Worm (Caenorhabditis elegans): ENCODE measurements around the gene T04B8.1.
A peak's percentile ranks its signal among the peaks of the same experiment; 100 is the strongest.

Gene T04B8.1

DNA sequence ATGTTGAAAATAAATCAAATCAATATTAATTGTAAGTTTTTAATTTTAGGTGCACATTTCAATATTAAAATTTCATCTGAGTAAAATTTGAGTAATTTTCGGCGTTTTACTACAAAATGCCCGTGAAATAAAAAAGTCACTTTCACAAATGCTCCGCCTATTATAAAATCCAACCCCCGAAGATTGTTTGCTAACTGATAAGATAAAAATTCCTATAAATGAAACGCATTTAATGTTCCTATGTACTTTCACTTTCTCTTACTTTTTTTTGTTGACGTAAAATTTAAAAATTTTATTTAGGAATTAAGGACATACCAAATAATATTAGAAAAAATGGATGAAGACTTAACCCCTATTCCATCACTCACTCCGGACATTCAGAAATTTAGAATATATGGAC, 24.3 kb downstream of the T04B8.1 start, which contains the start of gene sdz-24:
Gene sdz-24 (plus strand): TSS at position 301 of the 400 bp plus-strand sequence.
- TF ChIP-seq C16A3.4 (tag; optimal IDR thresholded peaks at IDR 0.05): no peak
- no peak for TF ChIP-seq jun-1 (tag; optimal IDR thresholded peaks at IDR 0.05)
- no peak for TF ChIP-seq nhr-77 (tag; optimal IDR thresholded peaks at IDR 0.05)
- no peak for TF ChIP-seq snu-23 (GFP tag; optimal IDR thresholded peaks at IDR 0.05)
- TF ChIP-seq lin-39 (tag; optimal IDR thresholded peaks at IDR 0.05): no peak
- TF ChIP-seq hlh-4 (tag; optimal IDR thresholded peaks at IDR 0.05): no peak
- no peak for TF ChIP-seq efl-1 (optimal IDR thresholded peaks at IDR 0.05)
- TF ChIP-seq efl-1 (GFP tag; optimal IDR thresholded peaks at IDR 0.05 in 1 of 2): no peak
- no peak for TF ChIP-seq dpl-1 (GFP tag; optimal IDR thresholded peaks at IDR 0.05)
- TF ChIP-seq tlp-1 (tag; optimal IDR thresholded peaks at IDR 0.05): no peak
- TF ChIP-seq aly-2 (tag; optimal IDR thresholded peaks at IDR 0.05): no peak
- TF ChIP-seq nhr-20 (tag; optimal IDR thresholded peaks at IDR 0.05): no peak
- no peak for TF ChIP-seq nhr-28 (tag; optimal IDR thresholded peaks at IDR 0.05)
- TF ChIP-seq fos-1 (tag; optimal IDR thresholded peaks at IDR 0.05): no peak
- TF ChIP-seq unc-86 (tag; optimal IDR thresholded peaks at IDR 0.05): no peak
- TF ChIP-seq nhr-76 (tag; optimal IDR thresholded peaks at IDR 0.05): no peak
- no peak for TF ChIP-seq fkh-4 (tag; optimal IDR thresholded peaks at IDR 0.05; ENCODE audit: borderline replicate concordance)
- no peak for TF ChIP-seq pag-3 (tag; optimal IDR thresholded peaks at IDR 0.05; ENCODE audit: borderline replicate concordance, insufficient read depth)
- TF ChIP-seq xbp-1 (tag; optimal IDR thresholded peaks at IDR 0.05): no peak

DNA sequence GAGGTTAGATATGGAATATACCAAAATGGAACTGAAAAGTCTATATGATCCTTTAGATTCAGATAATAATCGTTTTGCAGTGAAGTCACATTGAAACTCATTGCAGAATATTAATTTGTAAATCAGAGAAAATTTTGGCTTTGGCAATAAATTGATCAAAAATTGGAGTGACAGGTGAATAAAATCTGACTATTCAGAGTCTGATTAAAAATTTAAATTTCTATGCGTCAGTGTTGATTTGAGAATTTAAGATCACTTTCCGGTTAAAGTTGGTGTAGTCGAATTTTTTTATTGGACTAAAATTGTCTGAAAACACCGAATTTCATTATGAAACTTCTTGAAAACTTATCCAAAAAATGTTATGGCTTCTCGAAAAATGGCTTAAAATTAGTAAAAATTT, 27.6 kb downstream of the T04B8.1 start, which contains the start of gene sri-45:
Gene sri-45 (minus strand): TSS at position 101 of the 400 bp plus-strand sequence.
- no peak for TF ChIP-seq lin-15B (tag; optimal IDR thresholded peaks at IDR 0.05)
- TF ChIP-seq sox-4 (tag; optimal IDR thresholded peaks at IDR 0.05): no peak
- no peak for TF ChIP-seq lin-39 (tag; optimal IDR thresholded peaks at IDR 0.05)
- no peak for TF ChIP-seq sup-37 (GFP tag; optimal IDR thresholded peaks at IDR 0.05)
- no peak for TF ChIP-seq efl-3 (GFP tag; optimal IDR thresholded peaks at IDR 0.05)
- TF ChIP-seq unc-130 (tag; optimal IDR thresholded peaks at IDR 0.05): no peak
- no peak for TF ChIP-seq efl-1 (optimal IDR thresholded peaks at IDR 0.05)
- TF ChIP-seq efl-1 (GFP tag; optimal IDR thresholded peaks at IDR 0.05 in 1 of 2): no peak
- TF ChIP-seq jun-1 (tag; optimal IDR thresholded peaks at IDR 0.05): no peak
- no peak for TF ChIP-seq F16B12.6 (tag; optimal IDR thresholded peaks at IDR 0.05)
- no peak for TF ChIP-seq nhr-20 (tag; optimal IDR thresholded peaks at IDR 0.05)
- TF ChIP-seq mep-1 (tag; optimal IDR thresholded peaks at IDR 0.05): no peak

DNA sequence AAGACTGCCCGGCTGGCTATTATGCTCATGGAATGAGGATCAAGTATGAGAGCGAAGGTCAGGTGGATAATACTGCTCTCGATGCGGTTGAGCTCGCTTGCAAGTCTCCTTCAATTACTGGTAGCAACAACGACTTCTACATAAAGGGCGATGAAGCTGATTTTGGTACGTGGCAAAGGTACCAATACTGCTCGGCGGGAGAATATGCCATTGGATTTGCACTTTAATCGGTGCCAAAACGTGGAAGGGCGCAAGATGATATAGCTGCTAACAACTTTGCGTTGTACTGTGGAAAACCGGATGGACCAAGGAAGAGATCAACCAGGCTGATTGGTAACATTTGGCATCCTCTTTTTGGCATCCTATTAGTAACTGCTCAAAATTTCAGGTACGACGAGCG, 33.8 kb downstream of the T04B8.1 start:
- TF ChIP-seq efl-1 (optimal IDR thresholded peaks at IDR 0.05) (no peak), efl-1 (GFP tag; optimal IDR thresholded peaks at IDR 0.05 in 1 of 2) (peak in 1 of 2 experiments; percentile 74), unc-98 (GFP tag; IDR thresholded peaks at IDR 0.05) (no peak)

- no peak for TF ChIP-seq ztf-11 (tag; optimal IDR thresholded peaks at IDR 0.05)
- TF ChIP-seq nhr-11 (tag; optimal IDR thresholded peaks at IDR 0.05): no peak
- TF ChIP-seq unc-30 (tag; optimal IDR thresholded peaks at IDR 0.05): no peak
- TF ChIP-seq pax-3 (tag; optimal IDR thresholded peaks at IDR 0.05): no peak
- TF ChIP-seq nhr-84 (tag; optimal IDR thresholded peaks at IDR 0.05): no peak
Measured at ce11 chrII:671025-671424, 36.9 kb downstream of the T04B8.1 start, which contains the start of gene sri-46. sri-46 (minus strand) TSS chrII:671125.

ce11 chrII:674116-674515, 40.0 kb downstream of the T04B8.1 start, which contains the start of gene Y39F10C.3:
Y39F10C.3 (plus strand) TSS chrII:674416.
- TF ChIP-seq ztf-4 (tag; optimal IDR thresholded peaks at IDR 0.05) (no peak), aha-1 (tag; optimal IDR thresholded peaks at IDR 0.05) (no peak), nhr-237 (tag; optimal IDR thresholded peaks at IDR 0.05) (no peak), ztf-11 (tag; optimal IDR thresholded peaks at IDR 0.05) (no peak), ceh-82 (tag; optimal IDR thresholded peaks at IDR 0.05) (no peak), fkh-8 (tag; optimal IDR thresholded peaks at IDR 0.05) (no peak), nhr-47 (tag; optimal IDR thresholded peaks at IDR 0.05) (no peak), zip-4 (GFP tag; optimal IDR thresholded peaks at IDR 0.05) (no peak)
